Worm (Caenorhabditis elegans): ENCODE results near the gene clec-207.

DNA sequence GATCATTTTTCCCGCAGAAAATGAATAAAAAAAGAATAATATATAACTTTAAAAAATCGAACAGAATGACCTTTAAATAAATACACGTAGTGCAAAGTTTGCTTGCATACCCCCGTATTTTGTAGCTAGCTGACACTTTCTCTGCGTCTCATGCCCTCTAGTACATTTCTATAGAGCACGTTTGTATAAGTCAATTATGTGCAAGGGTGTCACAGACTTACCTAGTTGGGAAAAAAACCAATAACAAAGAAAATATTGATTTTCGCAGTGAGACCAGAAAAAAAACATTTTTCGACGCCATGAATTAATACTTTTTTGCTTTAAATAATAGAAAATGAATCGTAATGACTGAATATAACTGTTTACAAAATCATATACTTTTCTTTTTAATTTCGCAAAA, 13.4 kb downstream of the clec-207 start, which contains the start of gene ckb-4:
- no peak for TF ChIP-seq lsy-12 (tag; optimal IDR thresholded peaks at IDR 0.05)
- no peak for TF ChIP-seq aly-2 (tag; optimal IDR thresholded peaks at IDR 0.05)
- no peak for TF ChIP-seq nhr-67 (tag; optimal IDR thresholded peaks at IDR 0.05)
- TF ChIP-seq nhr-23 (tag; optimal IDR thresholded peaks at IDR 0.05): peak; percentile 39
- no peak for TF ChIP-seq unc-62 (GFP tag; optimal IDR thresholded peaks at IDR 0.05)
